Fruit fly (Drosophila melanogaster): Measurements from ENCODE around the gene CG6418.
A peak's percentile ranks its signal among the peaks of the same experiment; 100 is the strongest.

CG6418 gene

dm6 chr3L:10904770-10905169 lies 25.9 kb upstream of the CG6418 start (continued):
- TF ChIP-seq cas (GFP tag; IDR thresholded peaks at IDR 0.05) (no peak), CG5953 (GFP tag; IDR thresholded peaks at IDR 0.05) (no peak), HLHmδ (GFP tag; optimal IDR thresholded peaks at IDR 0.05) (no peak), NK7.1 (GFP tag; optimal IDR thresholded peaks at IDR 0.05) (no peak), CG12236 (GFP tag; optimal IDR thresholded peaks at IDR 0.05) (no peak), ewg (GFP tag; optimal IDR thresholded peaks at IDR 0.05) (no peak), hkb (optimal IDR thresholded peaks at IDR 0.05) (no peak), hkb (GFP tag; IDR thresholded peaks at IDR 0.05) (peak; percentile 34; the same call in 1 of the 2 replicates), HLH3B (GFP tag; IDR thresholded peaks at IDR 0.05) (0 out of 2 replicates have a peak, but pooled peaks have one; percentile 41), lola (GFP tag; optimal IDR thresholded peaks at IDR 0.05) (no peak), CG8388 (GFP tag; optimal IDR thresholded peaks at IDR 0.05) (no peak), Meics (GFP tag; optimal IDR thresholded peaks at IDR 0.05) (no peak), sens (GFP tag) (peak; percentile 45), Hsf (GFP tag; optimal IDR thresholded peaks at IDR 0.05) (no peak), gsb (GFP tag; IDR thresholded peaks at IDR 0.05) (no peak), pfk (GFP tag; optimal IDR thresholded peaks at IDR 0.05) (no peak), nmo (GFP tag; optimal IDR thresholded peaks at IDR 0.05) (peak; percentile 9), C15 (GFP tag; IDR thresholded peaks at IDR 0.05) (no peak), CG2875 (GFP tag; optimal IDR thresholded peaks at IDR 0.05) (no peak), slou (GFP tag; optimal IDR thresholded peaks at IDR 0.05) (no peak), CG11504 (tag; optimal IDR thresholded peaks at IDR 0.05) (peak; percentile 51), Sry-δ (GFP tag; optimal IDR thresholded peaks at IDR 0.05) (no peak), Blimp-1 (GFP tag; optimal IDR thresholded peaks at IDR 0.05) (peak; percentile 15), sim (GFP tag; IDR thresholded peaks at IDR 0.05) (no peak), CG5180 (GFP tag; optimal IDR thresholded peaks at IDR 0.05) (no peak), Mes4 (GFP tag; optimal IDR thresholded peaks at IDR 0.05) (no peak), Drgx (GFP tag; IDR thresholded peaks at IDR 0.05) (no peak), CG9437 (GFP tag; optimal IDR thresholded peaks at IDR 0.05) (no peak), CG34422 (GFP tag; IDR thresholded peaks at IDR 0.05) (no peak), Xrp1 (GFP tag; IDR thresholded peaks at IDR 0.05) (peak; percentile 34; the same call in 1 of the 2 replicates), vvl (GFP tag; IDR thresholded peaks at IDR 0.05) (0 out of 2 replicates have a peak, but pooled peaks have one; percentile 14), CG43689 (GFP tag; IDR thresholded peaks at IDR 0.05) (no peak), her (GFP tag; optimal IDR thresholded peaks at IDR 0.05) (no peak), dmrt99B (tag; optimal IDR thresholded peaks at IDR 0.05) (peak; percentile 25), Dref (GFP tag; IDR thresholded peaks at IDR 0.05) (no peak), CG6272 (GFP tag; IDR thresholded peaks at IDR 0.05) (no peak), btn (GFP tag; optimal IDR thresholded peaks at IDR 0.05) (no peak), gem (tag; optimal IDR thresholded peaks at IDR 0.05) (peak; percentile 25), CG17359 (tag; optimal IDR thresholded peaks at IDR 0.05) (peak; percentile 11)

dm6 chr3L:10903449-10903848 lies 24.6 kb upstream of the CG6418 start:
- TF ChIP-seq sens (GFP tag) (peak; percentile 57), Drgx (GFP tag; IDR thresholded peaks at IDR 0.05) (peak; percentile 45; the same call in 1 of the 2 replicates), bsh (GFP tag; optimal IDR thresholded peaks at IDR 0.05) (peak in 1 of 2 experiments; percentile 1), Meics (GFP tag; optimal IDR thresholded peaks at IDR 0.05) (no peak), CG11504 (tag; optimal IDR thresholded peaks at IDR 0.05) (peak; percentile 8), CG2712 (tag; optimal IDR thresholded peaks at IDR 0.05) (peak; percentile 8)
